Fruit fly (Drosophila melanogaster): ENCODE measurements around the gene Akt.
A peak's percentile ranks its signal among the peaks of the same experiment; 100 is the strongest.

The Akt gene

dm6 chr3R:16094011-16094729 is 4.9 kb upstream of the Akt start (continued):
- TF ChIP-seq CoRest (tag; optimal IDR thresholded peaks at IDR 0.05) (peak; percentile 88), C15 (GFP tag; IDR thresholded peaks at IDR 0.05) (no peak), CG2116 (GFP tag; optimal IDR thresholded peaks at IDR 0.05) (peak; percentile 38), CG14014 (GFP tag; IDR thresholded peaks at IDR 0.05) (no peak), HHEX (GFP tag; optimal IDR thresholded peaks at IDR 0.05) (peak; percentile 70), CG18262 (tag; optimal IDR thresholded peaks at IDR 0.05) (peak; percentile 95), HLH54F (GFP tag; optimal IDR thresholded peaks at IDR 0.05) (no peak), CG15479 (GFP tag; optimal IDR thresholded peaks at IDR 0.05) (no peak), CG6813 (GFP tag; optimal IDR thresholded peaks at IDR 0.05) (peak; percentile 58), CG2199 (GFP tag; IDR thresholded peaks at IDR 0.05) (0 out of 3 replicates have a peak, but pooled peaks have one; percentile 66), Mad (GFP tag; optimal IDR thresholded peaks at IDR 0.05) (no peak), fru (optimal IDR thresholded peaks at IDR 0.05) (no peak), bab2 (GFP tag; optimal IDR thresholded peaks at IDR 0.05) (peak; percentile 35), cwo (GFP tag; optimal IDR thresholded peaks at IDR 0.05) (peak; percentile 61), tll (GFP tag; optimal IDR thresholded peaks at IDR 0.05) (no peak), CG10366 (GFP tag; IDR thresholded peaks at IDR 0.05) (peak; percentile 11; the same call in 1 of the 2 replicates), Dp (GFP tag; optimal IDR thresholded peaks at IDR 0.05) (no peak), caup (GFP tag; optimal IDR thresholded peaks at IDR 0.05; ENCODE audit: severe bottlenecking) (peak; percentile 30), CG32532 (GFP tag; IDR thresholded peaks at IDR 0.05) (no peak), jigr1 (GFP tag; IDR thresholded peaks at IDR 0.05) (0 out of 3 replicates have a peak, but pooled peaks have one; percentile 34), CG42726 (GFP tag; IDR thresholded peaks at IDR 0.05; ENCODE audit: partially characterized antibody) (no peak), slp2 (GFP tag; optimal IDR thresholded peaks at IDR 0.05) (no peak), sna (GFP tag; IDR thresholded peaks at IDR 0.05; ENCODE audit: partially characterized antibody) (no peak), Hmr (GFP tag; optimal IDR thresholded peaks at IDR 0.05) (peak; percentile 22), gcm (GFP tag; optimal IDR thresholded peaks at IDR 0.05) (peak; percentile 85), CG6683 (GFP tag; optimal IDR thresholded peaks at IDR 0.05) (peak; percentile 59), gsb-n (tag; optimal IDR thresholded peaks at IDR 0.05) (peak; percentile 75), stwl (tag; optimal IDR thresholded peaks at IDR 0.05) (no peak), HmgZ (tag; optimal IDR thresholded peaks at IDR 0.05) (no peak), scrt (GFP tag; optimal IDR thresholded peaks at IDR 0.05) (no peak), CG34422 (GFP tag; IDR thresholded peaks at IDR 0.05) (no peak; the same call in 2 of the 3 replicates), CG18599 (GFP tag; optimal IDR thresholded peaks at IDR 0.05) (peak; percentile 67), CG3407 (GFP tag; optimal IDR thresholded peaks at IDR 0.05) (peak; percentile 80), CG6765 (GFP tag; optimal IDR thresholded peaks at IDR 0.05) (peak; percentile 28), CG7786 (GFP tag; optimal IDR thresholded peaks at IDR 0.05) (no peak), Chrac-16 (GFP tag; optimal IDR thresholded peaks at IDR 0.05) (peak; percentile 58), hbn (GFP tag; IDR thresholded peaks at IDR 0.05; ENCODE audit: partially characterized antibody) (no peak), CG1233 (GFP tag; optimal IDR thresholded peaks at IDR 0.05) (peak; percentile 63), Xrp1 (GFP tag; IDR thresholded peaks at IDR 0.05) (peak; percentile 63), CG16815 (GFP tag; optimal IDR thresholded peaks at IDR 0.05) (peak; percentile 63), vvl (GFP tag; IDR thresholded peaks at IDR 0.05) (peak; percentile 48), dysf (GFP tag; IDR thresholded peaks at IDR 0.05) (peak; percentile 56; the same call in 1 of the 3 replicates), CG31441 (GFP tag; IDR thresholded peaks at IDR 0.05) (peak; percentile 95), NK7.1 (GFP tag; optimal IDR thresholded peaks at IDR 0.05) (no peak), CG9437 (GFP tag; optimal IDR thresholded peaks at IDR 0.05) (peak; percentile 85), Awh (GFP tag; IDR thresholded peaks at IDR 0.05) (0 out of 2 replicates have a peak, but pooled peaks have one; percentile 47), lilli (GFP tag; optimal IDR thresholded peaks at IDR 0.05) (peak; percentile 46), CG9797 (GFP tag; optimal IDR thresholded peaks at IDR 0.05) (no peak), Hmx (GFP tag; optimal IDR thresholded peaks at IDR 0.05) (no peak)
